Worm (Caenorhabditis elegans) whole organism, late embryonic: ENCODE measurements around the gene fbxa-51.

ENCODE experiments used
- ama-1 ChIP-seq: fragments of 150-350 bp; optimal IDR thresholded peaks from 2 replicates; lab custom pipeline; 2014
- ceh-14 ChIP-seq: sonication (generic microtip); optimal IDR thresholded peaks from 2 replicates; lab custom pipeline; 2016; ENCODE audit warnings: missing genotype, missing genetic modification characterization, missing compliant biosample characterization
- ceh-31 ChIP-seq: sonication (generic microtip); optimal IDR thresholded peaks from 2 replicates; lab custom pipeline; 2016; ENCODE audit warnings: missing genetic modification characterization, missing compliant biosample characterization
- elt-2 ChIP-seq: sonication (generic microtip); optimal IDR thresholded peaks from 2 replicates; lab custom pipeline; 2016; ENCODE audit warnings: missing genetic modification reagents, missing genetic modification characterization, missing compliant biosample characterization
- ets-4 ChIP-seq: sonication (generic microtip); optimal IDR thresholded peaks from 2 replicates; lab custom pipeline; 2016; ENCODE audit warnings: missing genetic modification characterization, missing compliant biosample characterization
- fkh-10 ChIP-seq: fragments of 150-350 bp; optimal IDR thresholded peaks from 2 replicates; lab custom pipeline; 2014; ENCODE audit warnings: missing biosample characterization, missing genetic modification reagents, missing genetic modification characterization
- fkh-6 ChIP-seq: sonication (generic microtip); optimal IDR thresholded peaks from 2 replicates; lab custom pipeline; 2016; ENCODE audit warnings: missing genetic modification characterization, missing compliant biosample characterization
- hlh-30 ChIP-seq: sonication (generic microtip); optimal IDR thresholded peaks from 2 replicates; lab custom pipeline; 2017; ENCODE audit warnings: antibody characterized with exemption, missing genetic modification characterization, missing compliant biosample characterization; ENCODE audit not compliant: insufficient read depth

- TF ChIP-seq hlh-30 (tag; lab: Kevin White, UChicago) (no peak), ets-4 (tag; lab: Kevin White, UChicago) (no peak), fkh-10 (GFP tag; lab: Kevin White, UChicago) (no peak), ama-1 (lab: Kevin White, UChicago) (no peak), elt-2 (tag; lab: Kevin White, UChicago) (no peak), ceh-14 (tag; lab: Kevin White, UChicago) (no peak), fkh-6 (tag; lab: Kevin White, UChicago) (no peak), ceh-31 (tag; lab: Kevin White, UChicago) (no peak)
These were observed 7.5 kb upstream of the fbxa-51 start, which contains the start of the genes T12B5.15 and T12B5.14 for ce11 chrIII:954553-954952.
